Worm (Caenorhabditis elegans) whole organism, L1 larva: ENCODE measurements around the gene T05D4.5.

ENCODE experiments used
- C04F5.9 ChIP-seq: sonication (generic microtip); optimal IDR thresholded peaks from 2 replicates; lab custom pipeline; 2016; ENCODE audit warnings: missing genetic modification characterization, missing compliant biosample characterization
- F16B12.6 ChIP-seq: fragments of 150-350 bp; optimal IDR thresholded peaks from 2 replicates; lab custom pipeline; 2014; ENCODE audit warnings: missing biosample characterization, missing genetic modification characterization
- Y116A8C.19 ChIP-seq: sonication (generic microtip); optimal IDR thresholded peaks from 2 replicates; lab custom pipeline; 2016; ENCODE audit warnings: missing compliant biosample characterization, missing genetic modification characterization, borderline replicate concordance
- aha-1 ChIP-seq: fragments of 150-350 bp; optimal IDR thresholded peaks from 2 replicates; lab custom pipeline; 2014; ENCODE audit warnings: missing biosample characterization, missing genetic modification characterization
- alr-1 ChIP-seq: fragments of 200-800 bp; sonication (Bioruptor generic); optimal IDR thresholded peaks from 2 replicates; lab custom pipeline; 2018; ENCODE audit warnings: borderline replicate concordance, mild to moderate bottlenecking, missing genetic modification characterization, missing compliant biosample characterization
- aly-2 ChIP-seq: fragments of 150-350 bp; optimal IDR thresholded peaks from 2 replicates; lab custom pipeline; 2014; ENCODE audit warnings: missing biosample characterization, missing genetic modification characterization
- ceh-63 ChIP-seq: fragments of 200-800 bp; sonication (Bioruptor generic); optimal IDR thresholded peaks from 2 replicates; lab custom pipeline; 2018; ENCODE audit warnings: mild to moderate bottlenecking, missing genetic modification characterization, missing compliant biosample characterization
- ceh-8 ChIP-seq: fragments of 200-800 bp; sonication (Bioruptor generic); optimal IDR thresholded peaks from 2 replicates; lab custom pipeline; 2018; ENCODE audit warnings: mild to moderate bottlenecking, missing genetic modification characterization, moderate library complexity, missing compliant biosample characterization
- ceh-90 ChIP-seq: sonication (generic microtip); optimal IDR thresholded peaks from 2 replicates; lab custom pipeline; 2016; ENCODE audit warnings: missing genetic modification characterization, missing compliant biosample characterization
- dsc-1 ChIP-seq: sonication (generic microtip); optimal IDR thresholded peaks from 2 replicates; lab custom pipeline; 2016; ENCODE audit warnings: mild to moderate bottlenecking, missing genetic modification characterization, missing compliant biosample characterization
- efl-1 ChIP-seq, 4 experiments: fragments of 150-350 bp; optimal IDR thresholded peaks in 3 of 4; peaks in 1 of 4; 1 replicate in 1 of 4; 2 replicates in 3 of 4; lab custom pipeline; 2014; ENCODE audit warnings: missing biosample characterization in 2 of 4, missing genetic modification characterization in 2 of 4, missing genetic modification reagents in 2 of 4
- efl-3 ChIP-seq: fragments of 200-800 bp; sonication (Bioruptor generic); optimal IDR thresholded peaks from 2 replicates; lab custom pipeline; 2018; ENCODE audit warnings: mild to moderate bottlenecking, missing genetic modification characterization, missing compliant biosample characterization
- egl-13 ChIP-seq: sonication (generic microtip); optimal IDR thresholded peaks from 2 replicates; lab custom pipeline; 2016; ENCODE audit warnings: missing genotype, missing genetic modification reagents, missing genetic modification characterization, missing compliant biosample characterization
- egl-27 ChIP-seq, 2 experiments: fragments of 150-350 bp in 1 of 2; sonication (generic microtip); optimal IDR thresholded peaks; 3 replicates each; lab custom pipeline; 2017 to 2018; ENCODE audit warnings: missing biosample characterization in 2 of 2, missing genetic modification characterization in 2 of 2, missing genetic modification reagents in 2 of 2
- ets-5 ChIP-seq: fragments of 200-800 bp; sonication (Bioruptor generic); IDR thresholded peaks from 2 replicates; pipeline ENCODE4 v1.3.6; 2022; ENCODE audit warnings: missing genetic modification characterization, missing compliant biosample characterization
- fkh-10 ChIP-seq: sonication (generic microtip); optimal IDR thresholded peaks from 2 replicates; lab custom pipeline; 2017; ENCODE audit warnings: missing biosample characterization, missing genetic modification reagents, missing genetic modification characterization
- fos-1 ChIP-seq: fragments of 150-350 bp; optimal IDR thresholded peaks from 2 replicates; lab custom pipeline; 2014; ENCODE audit warnings: missing biosample characterization, missing genetic modification characterization
- hlh-17 ChIP-seq: fragments of 200-800 bp; sonication (Bioruptor generic); optimal IDR thresholded peaks from 2 replicates; lab custom pipeline; 2018; ENCODE audit warnings: missing genetic modification characterization, mild to moderate bottlenecking, missing compliant biosample characterization, moderate library complexity, borderline replicate concordance
- hlh-4 ChIP-seq: sonication (generic microtip); optimal IDR thresholded peaks from 2 replicates; lab custom pipeline; 2016; ENCODE audit warnings: mild to moderate bottlenecking, missing genetic modification characterization, missing compliant biosample characterization
- hpl-2 ChIP-seq: fragments of 150-350 bp; optimal IDR thresholded peaks from 2 replicates; lab custom pipeline; 2014; ENCODE audit warnings: missing biosample characterization, missing genetic modification reagents, missing genetic modification characterization
- irx-1 ChIP-seq: sonication (generic microtip); optimal IDR thresholded peaks from 2 replicates; lab custom pipeline; 2016; ENCODE audit warnings: missing genetic modification characterization, missing compliant biosample characterization
- isw-1 ChIP-seq: fragments of 200-800 bp; sonication (Bioruptor generic); IDR thresholded peaks from 2 replicates; pipeline ENCODE4 v1.3.6; 2022; ENCODE audit warnings: missing genetic modification characterization, missing compliant biosample characterization
- jun-1 ChIP-seq: fragments of 150-350 bp; optimal IDR thresholded peaks from 2 replicates; lab custom pipeline; 2014; ENCODE audit warnings: missing biosample characterization, missing genetic modification reagents, missing genetic modification characterization
- lin-13 ChIP-seq: fragments of 150-350 bp; optimal IDR thresholded peaks from 2 replicates; lab custom pipeline; 2014; ENCODE audit warnings: missing biosample characterization, missing genetic modification reagents, missing genetic modification characterization
- lin-14 ChIP-seq: fragments of 200-800 bp; sonication (Bioruptor generic); optimal IDR thresholded peaks from 2 replicates; lab custom pipeline; 2018; ENCODE audit warnings: mild to moderate bottlenecking, missing genetic modification characterization, moderate library complexity, missing compliant biosample characterization
- lin-15B ChIP-seq: fragments of 150-350 bp; sonication (generic microtip); optimal IDR thresholded peaks from 3 replicates; lab custom pipeline; 2014; ENCODE audit warnings: missing biosample characterization, missing genetic modification characterization
- lin-35 ChIP-seq, 2 experiments: fragments of 150-350 bp; optimal IDR thresholded peaks; 2 replicates each; lab custom pipeline; 2014; ENCODE audit warnings: missing biosample characterization in 2 of 2, missing genetic modification characterization in 2 of 2, missing genetic modification reagents in 2 of 2
- mdl-1 ChIP-seq, 2 experiments: fragments of 150-350 bp; optimal IDR thresholded peaks; 2 replicates each; lab custom pipeline; 2014 to 2017; ENCODE audit warnings: missing biosample characterization in 2 of 2, missing genetic modification characterization in 2 of 2, inconsistent platforms in 1 of 2
- mep-1 ChIP-seq: fragments of 150-350 bp; optimal IDR thresholded peaks from 2 replicates; lab custom pipeline; 2014; ENCODE audit warnings: missing biosample characterization, missing genetic modification characterization
- nhr-19 ChIP-seq: fragments of 200-800 bp; sonication (Bioruptor generic); conservative IDR thresholded peaks from 2 replicates; pipeline ENCODE4 v1.3.6; 2022; ENCODE audit warnings: missing genetic modification characterization, missing compliant biosample characterization
- nhr-20 ChIP-seq: sonication (generic microtip); optimal IDR thresholded peaks from 2 replicates; lab custom pipeline; 2016; ENCODE audit warnings: mild to moderate bottlenecking, missing genetic modification characterization, missing compliant biosample characterization
- nhr-47 ChIP-seq: sonication (generic microtip); optimal IDR thresholded peaks from 2 replicates; lab custom pipeline; 2016; ENCODE audit warnings: mild to moderate bottlenecking, missing genetic modification characterization, moderate library complexity, missing compliant biosample characterization
- nhr-76 ChIP-seq: sonication (generic microtip); optimal IDR thresholded peaks from 2 replicates; lab custom pipeline; 2017; ENCODE audit warnings: missing biosample characterization, missing genetic modification characterization
- nhr-85 ChIP-seq: sonication (generic microtip); peaks from one replicate; lab custom pipeline; 2016; ENCODE audit warnings: missing genetic modification characterization, inconsistent platforms, missing compliant biosample characterization
- nhr-90 ChIP-seq: sonication (generic microtip); optimal IDR thresholded peaks from 2 replicates; lab custom pipeline; 2016; ENCODE audit warnings: mild to moderate bottlenecking, missing genetic modification characterization, missing compliant biosample characterization; ENCODE audit not compliant: poor library complexity
- skn-1 ChIP-seq: fragments of 150-350 bp; optimal IDR thresholded peaks from 2 replicates; lab custom pipeline; 2014; ENCODE audit warnings: missing biosample characterization, missing genetic modification characterization
- snpc-4 ChIP-seq: fragments of 150-350 bp; optimal IDR thresholded peaks from 2 replicates; lab custom pipeline; 2014; ENCODE audit warnings: missing biosample characterization, missing genetic modification characterization
- snu-23 ChIP-seq: sonication (generic microtip); optimal IDR thresholded peaks from 2 replicates; lab custom pipeline; 2016; ENCODE audit warnings: missing genetic modification characterization, missing compliant biosample characterization
- sptf-1 ChIP-seq: fragments of 150-350 bp; optimal IDR thresholded peaks from 2 replicates; lab custom pipeline; 2014; ENCODE audit warnings: missing biosample characterization, missing genetic modification characterization
- sup-37 ChIP-seq: fragments of 200-800 bp; sonication (Bioruptor generic); optimal IDR thresholded peaks from 2 replicates; lab custom pipeline; 2018; ENCODE audit warnings: mild to moderate bottlenecking, missing genetic modification characterization, missing compliant biosample characterization
- swsn-7 ChIP-seq: sonication (generic microtip); optimal IDR thresholded peaks from 2 replicates; lab custom pipeline; 2016; ENCODE audit warnings: missing genetic modification characterization, missing compliant biosample characterization
- unc-30 ChIP-seq: sonication (generic microtip); optimal IDR thresholded peaks from 2 replicates; lab custom pipeline; 2017; ENCODE audit warnings: missing biosample characterization, missing genetic modification characterization
- unc-62 ChIP-seq: fragments of 150-350 bp; optimal IDR thresholded peaks from 2 replicates; lab custom pipeline; 2014; ENCODE audit warnings: missing biosample characterization, missing genetic modification reagents, missing genetic modification characterization
- vab-15 ChIP-seq: sonication (generic microtip); optimal IDR thresholded peaks from 2 replicates; lab custom pipeline; 2017; ENCODE audit warnings: missing genotype, mild to moderate bottlenecking, missing genetic modification characterization, missing compliant biosample characterization
- zip-4 ChIP-seq: fragments of 200-800 bp; sonication (Bioruptor generic); optimal IDR thresholded peaks from 2 replicates; lab custom pipeline; 2018; ENCODE audit warnings: mild to moderate bottlenecking, missing genetic modification characterization, moderate library complexity, missing compliant biosample characterization
- ztf-4 ChIP-seq: fragments of 150-350 bp; optimal IDR thresholded peaks from 2 replicates; lab custom pipeline; 2014; ENCODE audit warnings: missing biosample characterization, missing genetic modification characterization

Gene T05D4.5

DNA sequence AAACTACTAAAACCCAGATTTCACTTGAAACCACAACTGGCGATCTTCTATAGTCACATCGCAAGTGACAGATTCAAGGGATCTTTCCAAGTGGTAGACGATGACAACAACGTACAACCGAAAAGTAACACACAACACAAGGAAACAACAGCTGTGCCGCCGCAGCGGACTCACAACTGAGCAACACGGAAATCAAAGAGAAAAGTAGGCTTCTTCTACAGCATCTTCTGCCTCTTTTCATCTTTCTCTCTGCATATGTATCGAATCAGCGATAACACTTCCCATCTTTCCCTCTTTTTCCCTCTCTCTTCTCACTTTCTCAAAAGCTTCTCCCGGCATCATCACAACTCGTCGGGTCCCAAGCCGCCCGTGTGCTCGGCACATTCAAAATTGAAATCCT lies 36.2 kb downstream of the T05D4.5 start, which contains the start of gene T12D8.9 (continued):
- TF ChIP-seq lin-15B (tag; lab: Kevin White, UChicago) (no peak), unc-30 (tag; lab: Kevin White, UChicago) (no peak), hpl-2 (GFP tag; lab: Kevin White, UChicago) (no peak), fkh-10 (GFP tag; lab: Kevin White, UChicago) (no peak), ztf-4 (tag; lab: Kevin White, UChicago) (peak; percentile 3), isw-1 (GFP tag; lab: Robert Waterston, UW) (no peak)

DNA sequence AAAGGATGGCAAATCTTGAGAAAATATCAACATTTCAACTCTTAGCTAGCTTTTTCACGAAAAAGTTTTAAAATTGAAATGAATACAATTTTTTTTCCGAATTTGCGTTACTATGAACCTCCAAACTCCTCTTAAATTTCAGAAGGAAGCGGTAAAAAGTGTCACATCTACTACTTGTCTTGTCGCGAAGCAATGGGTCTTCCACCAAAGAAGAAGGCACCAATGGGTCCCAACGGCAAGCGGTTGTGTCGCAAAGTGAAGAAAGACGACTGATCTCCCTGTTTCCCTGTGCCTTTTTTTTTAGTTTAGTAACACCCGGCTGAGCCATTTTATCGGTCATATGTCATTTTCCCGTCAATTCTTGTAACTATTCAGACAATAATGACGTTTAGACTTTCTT lies 40.4 kb downstream of the T05D4.5 start:
- TF ChIP-seq efl-1 (optimal IDR thresholded peaks at IDR 0.05; lab: Kevin White, UChicago) (no peak), efl-1 (GFP tag; optimal IDR thresholded peaks at IDR 0.05 in 1 of 2; lab: Kevin White, UChicago) (peak in 1 of 2 experiments; percentile 19), lin-35 (GFP tag; optimal IDR thresholded peaks at IDR 0.05; lab: Kevin White, UChicago) (no peak)

DNA sequence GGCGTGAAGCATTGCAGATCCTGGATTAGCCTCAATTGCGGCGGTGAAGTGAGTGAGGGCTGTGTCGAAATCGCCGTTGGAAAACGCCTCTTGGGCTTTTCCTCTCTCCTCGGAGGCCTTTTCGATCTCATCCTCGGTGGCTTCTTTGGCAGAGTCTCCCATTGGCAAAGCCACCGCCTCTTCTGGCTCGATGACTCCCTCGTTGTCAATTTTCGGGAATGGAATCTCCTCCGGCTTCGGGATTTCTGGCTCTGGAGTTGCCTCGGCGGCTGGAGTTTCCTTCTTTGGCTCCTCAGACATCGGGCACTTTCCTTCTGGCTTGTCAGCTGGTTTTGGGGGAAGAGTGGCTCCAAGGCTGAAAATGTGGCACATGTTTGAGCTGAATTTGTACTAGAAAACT lies 41.1 kb downstream of the T05D4.5 start:
- TF ChIP-seq snu-23 (GFP tag; lab: Kevin White, UChicago) (no peak), ceh-63 (peak; percentile 20)

DNA sequence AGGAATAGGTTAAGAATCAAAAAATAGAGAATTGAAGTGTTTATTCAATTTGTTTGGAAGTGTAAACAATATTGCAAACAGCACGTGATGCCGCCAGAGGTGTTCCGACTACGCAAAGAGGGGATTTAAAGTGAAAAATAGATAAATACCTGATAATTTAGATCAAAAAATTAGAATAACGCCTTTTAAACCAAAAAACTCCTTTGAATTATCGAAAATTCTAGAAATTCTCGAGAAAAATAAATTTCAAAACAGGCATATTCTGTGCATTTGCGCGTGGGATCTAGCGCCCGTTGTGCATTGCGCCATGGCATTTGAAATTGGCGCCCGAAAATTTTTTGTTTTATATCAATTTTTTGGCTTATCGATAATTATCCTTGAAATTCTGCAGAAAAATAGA lies 41.6 kb downstream of the T05D4.5 start, which contains the start of gene hip-1:
Gene hip-1, minus strand, starts transcription at position 225 of the 400 bp plus-strand sequence.
- no peak for TF ChIP-seq fkh-10 (GFP tag; lab: Kevin White, UChicago)
- no peak for TF ChIP-seq hlh-4
- TF ChIP-seq vab-15 (tag; lab: Kevin White, UChicago) = no peak
- peak; percentile 75 for TF ChIP-seq skn-1
- no peak for TF ChIP-seq egl-27 (tag; optimal IDR thresholded peaks at IDR 0.05; lab: Kevin White, UChicago)
- TF ChIP-seq swsn-7 (tag; lab: Kevin White, UChicago) = peak; percentile 49
- peak; percentile 30 for TF ChIP-seq snpc-4 (tag; lab: Kevin White, UChicago)
- TF ChIP-seq efl-1 (optimal IDR thresholded peaks at IDR 0.05; lab: Kevin White, UChicago) = peak; percentile 53 to 72
- peak; percentile 85 to 97 for TF ChIP-seq efl-1 (GFP tag; optimal IDR thresholded peaks at IDR 0.05 in 1 of 2; lab: Kevin White, UChicago)
- peak; percentile 52 for TF ChIP-seq dsc-1 (tag; lab: Kevin White, UChicago)
- TF ChIP-seq nhr-19 (GFP tag; lab: Robert Waterston, UW) = peak; percentile 43
- TF ChIP-seq C04F5.9 (tag; lab: Kevin White, UChicago) = no peak
- TF ChIP-seq zip-4 = no peak
- no peak for TF ChIP-seq nhr-76
- peak; percentile 93 for TF ChIP-seq F16B12.6 (tag; lab: Kevin White, UChicago)
- TF ChIP-seq hlh-17 (GFP tag; lab: Kevin White, UChicago) = no peak
- TF ChIP-seq jun-1 (tag; lab: Kevin White, UChicago) = no peak
- no peak for TF ChIP-seq unc-62 (GFP tag; lab: Kevin White, UChicago)
- peak; percentile 65 for TF ChIP-seq nhr-47 (tag; lab: Kevin White, UChicago)
- no peak for TF ChIP-seq efl-3 (GFP tag; lab: Kevin White, UChicago)
- TF ChIP-seq fos-1 = no peak
- TF ChIP-seq ceh-90 (tag; lab: Kevin White, UChicago) = no peak
- no peak for TF ChIP-seq sptf-1 (tag; lab: Kevin White, UChicago)
- peak; percentile 79 for TF ChIP-seq mep-1
- TF ChIP-seq nhr-90 (tag; lab: Kevin White, UChicago) = peak; percentile 39
- TF ChIP-seq lin-14 (GFP tag; lab: Kevin White, UChicago) = peak; percentile 64
- no peak for TF ChIP-seq ceh-8 (GFP tag; lab: Kevin White, UChicago)
- TF ChIP-seq lin-13 (GFP tag; lab: Kevin White, UChicago) = peak; percentile 49
- TF ChIP-seq alr-1 (tag; lab: Kevin White, UChicago) = no peak
- peak; percentile 11 for TF ChIP-seq egl-13 (tag; lab: Kevin White, UChicago)
- no peak for TF ChIP-seq Y116A8C.19 (tag; lab: Kevin White, UChicago)
- TF ChIP-seq mdl-1 (tag; optimal IDR thresholded peaks at IDR 0.05; lab: Kevin White, UChicago) = peak in 1 of 2 experiments; percentile 7
- TF ChIP-seq snu-23 (GFP tag; lab: Kevin White, UChicago) = peak; percentile 78
- no peak for TF ChIP-seq sup-37 (GFP tag; lab: Kevin White, UChicago)
- no peak for TF ChIP-seq ets-5 (GFP tag; lab: Robert Waterston, UW)
- no peak for TF ChIP-seq aly-2 (tag; lab: Kevin White, UChicago)
- TF ChIP-seq nhr-85 (tag; lab: Kevin White, UChicago) = peak; percentile 50
- TF ChIP-seq nhr-20 (tag; lab: Kevin White, UChicago) = peak; percentile 48
- no peak for TF ChIP-seq irx-1 (tag; lab: Kevin White, UChicago)
- no peak for TF ChIP-seq aha-1 (tag; lab: Kevin White, UChicago)
